Worm (Caenorhabditis elegans) whole organism, L2 larva: ENCODE results near the gene F28H6.6.
A peak's percentile ranks its signal among the peaks of the same experiment; 100 is the strongest.

Experiments used
- ZK546.5 ChIP-seq: sonication (generic microtip); optimal IDR thresholded peaks from 2 replicates; lab custom pipeline; 2017; ENCODE audit warnings: missing biosample characterization, missing genetic modification characterization
- ceh-16 ChIP-seq: fragments of 150-350 bp; optimal IDR thresholded peaks from 2 replicates; lab custom pipeline; 2014; ENCODE audit warnings: missing biosample characterization, missing genetic modification characterization
- egl-27 ChIP-seq: sonication (generic microtip); optimal IDR thresholded peaks from 3 replicates; lab custom pipeline; 2017; ENCODE audit warnings: missing biosample characterization, missing genetic modification reagents, missing genetic modification characterization
- elt-3 ChIP-seq: sonication (generic microtip); optimal IDR thresholded peaks from 2 replicates; lab custom pipeline; 2017; ENCODE audit warnings: missing biosample characterization, missing genetic modification characterization
- mdl-1 ChIP-seq, 2 experiments: fragments of 150-350 bp in 1 of 2; sonication (generic microtip) in 1 of 2; optimal IDR thresholded peaks; 2 replicates each; lab custom pipeline; 2017; ENCODE audit warnings: missing biosample characterization in 2 of 2, missing genetic modification characterization in 2 of 2
- nhr-12 ChIP-seq: fragments of 150-350 bp; optimal IDR thresholded peaks from 2 replicates; lab custom pipeline; 2014; ENCODE audit warnings: missing biosample characterization, missing genetic modification characterization
- nhr-6 ChIP-seq: fragments of 150-350 bp; optimal IDR thresholded peaks from 2 replicates; lab custom pipeline; 2014; ENCODE audit warnings: missing biosample characterization, missing genetic modification characterization
- nhr-77 ChIP-seq: fragments of 150-350 bp; optimal IDR thresholded peaks from 2 replicates; lab custom pipeline; 2014; ENCODE audit warnings: missing biosample characterization, missing genetic modification characterization
- skn-1 ChIP-seq: sonication (generic microtip); optimal IDR thresholded peaks from 2 replicates; lab custom pipeline; 2017; ENCODE audit warnings: missing biosample characterization, missing genetic modification characterization
- sma-9 ChIP-seq, 2 experiments: fragments of 150-350 bp in 1 of 2; sonication (generic microtip) in 1 of 2; optimal IDR thresholded peaks; 2 replicates each; lab custom pipeline; 2014 to 2016; ENCODE audit warnings: missing genetic modification characterization in 2 of 2, mild to moderate bottlenecking in 1 of 2, missing biosample characterization in 1 of 2, missing compliant biosample characterization in 1 of 2, missing genetic modification reagents in 1 of 2, moderate library complexity in 1 of 2
- snpc-4 ChIP-seq: fragments of 150-350 bp; optimal IDR thresholded peaks from 2 replicates; lab custom pipeline; 2014; ENCODE audit warnings: missing biosample characterization, missing genetic modification characterization
- unc-39 ChIP-seq: fragments of 150-350 bp; optimal IDR thresholded peaks from 2 replicates; lab custom pipeline; 2014; ENCODE audit warnings: missing biosample characterization, missing genetic modification characterization
- unc-55 ChIP-seq: fragments of 150-350 bp; sonication (generic microtip); optimal IDR thresholded peaks from 3 replicates; lab custom pipeline; 2014; ENCODE audit warnings: missing biosample characterization, missing genetic modification reagents, missing genetic modification characterization

DNA sequence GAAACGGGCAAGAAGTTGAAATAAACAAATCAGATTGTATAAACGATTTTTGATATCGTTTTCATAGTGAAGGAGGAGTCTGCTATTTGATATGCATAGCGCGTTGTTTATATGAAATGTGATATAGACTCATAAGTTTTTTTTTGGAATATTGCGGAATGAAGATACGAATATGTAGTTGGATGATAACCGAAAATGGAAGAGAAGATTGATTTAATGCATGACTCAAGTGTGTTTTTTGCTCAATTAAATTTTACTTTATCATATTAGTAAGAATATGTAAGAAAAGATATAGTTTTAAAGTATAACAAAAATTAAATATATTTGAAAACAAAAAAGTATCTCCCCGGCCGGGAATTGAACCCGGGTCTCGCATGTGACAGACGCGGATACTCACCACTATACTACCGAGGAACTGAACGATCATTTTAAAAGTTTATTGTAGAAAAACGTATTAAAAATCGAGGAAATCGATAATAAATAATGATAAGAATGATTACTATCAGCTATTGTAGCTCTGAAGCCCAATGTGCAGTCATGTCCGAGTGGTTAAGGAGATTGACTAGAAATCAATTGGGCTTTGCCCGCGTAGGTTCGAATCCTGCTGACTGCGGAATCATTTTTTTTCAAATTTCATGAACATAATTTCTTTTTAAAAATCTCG, 36.1 kb upstream of the F28H6.6 start, which contains the start of gene lgc-25:
- no peak for TF ChIP-seq ceh-16
- TF ChIP-seq unc-39 (tag; lab: Kevin White, UChicago), result no peak
- no peak for TF ChIP-seq nhr-6 (tag; lab: Kevin White, UChicago)
- no peak for TF ChIP-seq snpc-4 (tag; lab: Kevin White, UChicago)
- no peak for TF ChIP-seq nhr-12 (tag; lab: Kevin White, UChicago)
- TF ChIP-seq ZK546.5 (tag; lab: Kevin White, UChicago), result no peak
- TF ChIP-seq nhr-77 (tag; lab: Kevin White, UChicago), result no peak
- TF ChIP-seq elt-3 (tag; lab: Kevin White, UChicago), result no peak
- TF ChIP-seq skn-1, result no peak
- TF ChIP-seq sma-9 (GFP tag; optimal IDR thresholded peaks at IDR 0.05; lab: Kevin White, UChicago), result peak; percentile 43
- TF ChIP-seq sma-9 (tag; optimal IDR thresholded peaks at IDR 0.05; lab: Kevin White, UChicago), result no peak
- no peak for TF ChIP-seq unc-55 (GFP tag; lab: Kevin White, UChicago)
- TF ChIP-seq mdl-1 (tag; optimal IDR thresholded peaks at IDR 0.05; lab: Kevin White, UChicago), result no peak
- no peak for TF ChIP-seq egl-27 (tag; lab: Kevin White, UChicago)
